Worm (Caenorhabditis elegans): ENCODE measurements around the gene srb-1.

Gene srb-1

DNA sequence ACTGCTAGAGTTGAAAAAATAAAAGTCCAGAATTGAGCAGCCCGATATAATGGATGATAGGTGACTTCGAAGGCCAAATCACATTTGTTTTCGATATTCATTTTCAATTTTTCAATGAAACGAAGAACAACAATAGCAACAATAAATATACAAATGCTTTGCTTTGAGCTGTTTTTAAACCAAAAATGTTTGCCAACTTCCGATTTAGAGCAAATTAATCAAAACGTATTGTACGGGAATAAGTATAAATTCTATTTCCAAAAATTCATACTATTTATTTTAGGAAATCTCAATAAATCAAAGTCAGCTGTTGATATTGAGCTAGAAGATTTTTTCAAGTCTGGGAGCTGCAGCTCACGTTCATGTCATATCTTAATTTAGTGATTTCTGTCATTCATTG is at the start of gene srb-1:
TSS of gene srb-1 (minus strand) at position 101 of the 400 bp plus-strand sequence.
- TF ChIP-seq ztf-11 (tag; optimal IDR thresholded peaks at IDR 0.05): no peak
- TF ChIP-seq snpc-4 (tag; optimal IDR thresholded peaks at IDR 0.05): no peak
- no peak for TF ChIP-seq elt-1 (tag; optimal IDR thresholded peaks at IDR 0.05)
- TF ChIP-seq mdl-1 (tag; optimal IDR thresholded peaks at IDR 0.05): no peak

DNA sequence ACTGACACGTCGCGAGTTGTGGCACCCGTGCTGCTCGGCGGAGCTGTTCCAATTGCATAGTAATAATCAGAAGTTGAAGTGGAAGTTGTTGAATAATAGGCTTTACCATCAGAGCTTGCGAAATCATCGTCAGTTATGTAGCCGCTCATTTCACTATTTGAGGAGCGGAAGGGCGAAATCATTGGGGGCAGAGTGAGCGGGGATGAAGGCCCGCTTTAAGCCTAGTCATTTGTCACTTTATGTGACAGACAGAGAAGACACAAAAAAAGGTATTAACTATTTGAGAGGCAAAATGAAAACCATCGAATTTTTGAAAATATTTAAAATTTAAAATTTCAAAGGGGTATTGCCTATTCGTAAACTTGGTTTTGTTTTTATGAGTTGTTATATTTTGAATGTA is 47.5 kb upstream of the srb-1 start:
- TF ChIP-seq unc-55 (GFP tag; optimal IDR thresholded peaks at IDR 0.05) (peak; percentile 30), C34F6.9 (tag; optimal IDR thresholded peaks at IDR 0.05) (no peak), alr-1 (tag; optimal IDR thresholded peaks at IDR 0.05) (no peak), mab-5 (tag; optimal IDR thresholded peaks at IDR 0.05) (peak; percentile 20), ama-1 (optimal IDR thresholded peaks at IDR 0.05) (no peak)

DNA sequence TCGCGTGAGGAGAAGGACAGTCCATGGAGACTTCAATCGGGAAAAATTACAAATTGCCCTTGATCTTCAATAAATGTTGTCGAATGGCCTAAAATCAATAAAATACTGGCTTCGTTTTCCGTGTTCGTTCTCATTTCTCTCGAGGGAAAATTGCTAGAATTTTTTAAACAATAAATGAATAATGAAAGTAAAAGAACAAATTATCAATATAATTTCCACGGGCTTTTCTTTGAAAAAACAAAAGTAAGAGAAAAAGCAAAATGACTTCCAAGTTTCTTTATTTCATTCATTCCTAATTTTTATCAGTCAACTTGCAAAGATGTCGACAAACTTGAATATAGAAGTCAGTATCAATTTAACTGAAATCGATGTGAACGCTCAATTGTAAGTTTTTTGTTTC is 41.8 kb upstream of the srb-1 start, which contains the start of gene C34F11.1:
TSS of gene C34F11.1 (plus strand) at position 301 of the 400 bp plus-strand sequence.
- TF ChIP-seq nhr-77 (tag; optimal IDR thresholded peaks at IDR 0.05) (no peak), fos-1 (tag; optimal IDR thresholded peaks at IDR 0.05) (no peak), dmd-4 (tag; optimal IDR thresholded peaks at IDR 0.05) (no peak), nhr-6 (tag; optimal IDR thresholded peaks at IDR 0.05) (no peak), C34F6.9 (tag; optimal IDR thresholded peaks at IDR 0.05) (no peak), skn-1 (tag; optimal IDR thresholded peaks at IDR 0.05) (no peak), zag-1 (tag; optimal IDR thresholded peaks at IDR 0.05) (no peak), unc-39 (tag; optimal IDR thresholded peaks at IDR 0.05) (no peak), nhr-129 (tag; optimal IDR thresholded peaks at IDR 0.05) (no peak), egl-27 (tag; optimal IDR thresholded peaks at IDR 0.05) (no peak), sem-4 (tag; optimal IDR thresholded peaks at IDR 0.05) (no peak), ztf-11 (tag; optimal IDR thresholded peaks at IDR 0.05) (no peak), peb-1 (tag; optimal IDR thresholded peaks at IDR 0.05) (no peak), ztf-4 (tag; optimal IDR thresholded peaks at IDR 0.05) (no peak), gmeb-1 (tag; optimal IDR thresholded peaks at IDR 0.05) (no peak), snpc-4 (tag; optimal IDR thresholded peaks at IDR 0.05) (no peak), lin-11 (tag; optimal IDR thresholded peaks at IDR 0.05) (no peak), sma-9 (GFP tag; optimal IDR thresholded peaks at IDR 0.05) (no peak), sma-9 (tag; optimal IDR thresholded peaks at IDR 0.05) (no peak)

DNA sequence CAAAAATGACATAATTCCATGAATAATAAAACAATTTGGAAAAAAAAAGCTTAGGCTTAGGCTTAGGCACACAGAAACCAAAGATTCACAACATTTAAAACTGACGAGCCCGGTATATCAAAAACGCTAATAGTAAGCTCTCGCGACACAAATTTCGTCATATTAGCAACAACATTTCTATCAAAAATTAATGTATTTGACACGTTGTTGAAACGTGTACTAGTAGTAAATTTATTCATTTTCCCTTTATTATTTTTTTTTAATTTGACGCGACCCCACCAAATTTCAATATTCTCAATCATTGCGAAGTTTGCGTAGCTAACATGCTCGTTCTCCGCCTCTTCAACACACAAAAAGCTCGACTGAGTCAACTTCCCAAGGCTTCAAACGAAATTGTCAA is 41.1 kb upstream of the srb-1 start, which contains the start of gene C34F11.2:
TSS of gene C34F11.2 (plus strand) at position 301 of the 400 bp plus-strand sequence.
- TF ChIP-seq dmd-4 (tag; optimal IDR thresholded peaks at IDR 0.05) (no peak), nhr-77 (tag; optimal IDR thresholded peaks at IDR 0.05) (no peak), lin-13 (GFP tag; optimal IDR thresholded peaks at IDR 0.05) (no peak), aly-2 (tag; optimal IDR thresholded peaks at IDR 0.05) (no peak), skn-1 (tag; optimal IDR thresholded peaks at IDR 0.05) (no peak), sem-4 (tag; optimal IDR thresholded peaks at IDR 0.05) (no peak), ztf-4 (tag; optimal IDR thresholded peaks at IDR 0.05) (no peak), mdl-1 (tag; optimal IDR thresholded peaks at IDR 0.05) (no peak), R02D3.7 (tag; optimal IDR thresholded peaks at IDR 0.05) (no peak), snpc-4 (tag; optimal IDR thresholded peaks at IDR 0.05) (no peak), lin-39 (tag; optimal IDR thresholded peaks at IDR 0.05) (no peak), nhr-12 (tag; optimal IDR thresholded peaks at IDR 0.05) (no peak), ztf-1 (GFP tag; conservative IDR thresholded peaks at IDR 0.05) (no peak), zag-1 (tag; optimal IDR thresholded peaks at IDR 0.05) (no peak), peb-1 (tag; optimal IDR thresholded peaks at IDR 0.05) (no peak)

DNA sequence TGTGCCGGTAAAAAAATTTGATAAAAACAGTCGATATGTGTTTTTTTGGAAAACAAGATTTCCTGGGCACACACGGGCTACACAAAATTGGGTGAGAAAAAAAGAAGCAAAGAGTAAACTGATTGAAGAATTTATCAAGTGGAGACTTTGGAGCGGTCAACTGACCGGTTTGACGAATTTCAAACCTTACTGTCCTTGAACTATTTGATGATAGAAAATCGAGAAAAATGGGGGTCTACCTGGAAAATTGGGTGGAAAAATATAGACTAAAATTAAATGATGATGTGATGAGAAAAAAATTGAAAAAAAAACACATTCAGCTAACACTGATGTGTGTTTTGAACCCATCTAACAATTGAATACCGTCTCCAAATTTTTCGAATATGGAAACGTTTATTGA is 40.0 kb upstream of the srb-1 start, which contains the start of gene C34F11.8:
TSS of gene C34F11.8 (minus strand) at position 135 of the 400 bp plus-strand sequence.
- TF ChIP-seq sma-3 (GFP tag; optimal IDR thresholded peaks at IDR 0.05): peak; percentile 1
- TF ChIP-seq elt-1 (tag; optimal IDR thresholded peaks at IDR 0.05): no peak
- no peak for TF ChIP-seq nhr-6 (tag; optimal IDR thresholded peaks at IDR 0.05)
- TF ChIP-seq nhr-25 (tag; optimal IDR thresholded peaks at IDR 0.05): peak; percentile 43

DNA sequence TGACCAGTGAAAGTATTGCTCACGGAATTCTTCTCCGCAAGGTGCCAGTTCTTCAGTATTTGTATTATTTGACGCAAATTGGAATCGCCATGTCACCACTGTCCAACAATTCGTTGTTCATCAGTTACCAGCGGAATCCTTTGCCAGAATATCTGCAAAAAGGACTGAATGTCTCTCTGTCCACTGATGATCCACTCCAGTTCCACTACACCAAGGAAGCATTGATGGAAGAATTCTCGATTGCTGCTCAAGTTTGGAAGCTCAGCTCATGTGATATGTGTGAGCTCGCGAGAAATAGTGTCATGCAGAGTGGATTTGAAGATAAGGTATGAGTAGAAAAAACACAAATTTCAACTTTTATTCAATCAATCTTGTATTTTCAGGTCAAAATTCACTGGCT is 38.3 kb upstream of the srb-1 start:
- TF ChIP-seq nhr-129 (tag; optimal IDR thresholded peaks at IDR 0.05) (no peak), unc-55 (GFP tag; optimal IDR thresholded peaks at IDR 0.05) (no peak), zag-1 (tag; optimal IDR thresholded peaks at IDR 0.05) (no peak), unc-62 (GFP tag; optimal IDR thresholded peaks at IDR 0.05) (no peak), R02D3.7 (tag; optimal IDR thresholded peaks at IDR 0.05) (no peak), unc-39 (tag; optimal IDR thresholded peaks at IDR 0.05) (no peak), nhr-77 (tag; optimal IDR thresholded peaks at IDR 0.05) (no peak), sma-3 (GFP tag; optimal IDR thresholded peaks at IDR 0.05) (peak; percentile 32)
